Fruit fly (Drosophila melanogaster) whole organism, embryonic: ENCODE results near the gene CG17344.

Experiments
- Awh ChIP-seq: fragments of 200-800 bp; sonication (Bioruptor generic); IDR thresholded peaks from 2 replicates; pipeline ENCODE4, ENCODE4 v1.3.6; 2022; ENCODE audit warnings: missing biosample characterization, missing genetic modification characterization
- Bteb2 ChIP-seq: fragments of 200-800 bp; sonication (Bioruptor generic); optimal IDR thresholded peaks from 2 replicates; lab custom pipeline; 2016; ENCODE audit warnings: missing biosample characterization, missing genetic modification characterization
- CG11696 ChIP-seq: fragments of 200-800 bp; sonication (Bioruptor generic); IDR thresholded peaks from 2 replicates; pipeline ENCODE4 v1.3.6; 2022; ENCODE audit warnings: missing biosample characterization, missing genetic modification characterization
- CG15011 ChIP-seq: fragments of 200-800 bp; sonication (Bioruptor generic); optimal IDR thresholded peaks from 3 replicates; lab custom pipeline; 2018; ENCODE audit warnings: missing biosample characterization, mild to moderate bottlenecking, missing genetic modification characterization
- CG15479 ChIP-seq: fragments of 200-800 bp; sonication (Bioruptor generic); optimal IDR thresholded peaks from 3 replicates; lab custom pipeline; 2019; ENCODE audit warnings: missing biosample characterization, mild to moderate bottlenecking, missing genetic modification characterization, moderate library complexity
- CG17359 ChIP-seq: fragments of 200-800 bp; sonication (Bioruptor generic); optimal IDR thresholded peaks from 3 replicates; lab custom pipeline; 2018; ENCODE audit warnings: missing biosample characterization, mild to moderate bottlenecking, missing genetic modification characterization, moderate library complexity
- CG18619 ChIP-seq: fragments of 200-800 bp; sonication (Bioruptor generic); optimal IDR thresholded peaks from 3 replicates; lab custom pipeline; 2017; ENCODE audit warnings: missing biosample characterization, mild to moderate bottlenecking, missing genetic modification characterization
- CG30403 ChIP-seq: fragments of 200-800 bp; sonication (Bioruptor generic); optimal IDR thresholded peaks from 3 replicates; lab custom pipeline; 2016; ENCODE audit warnings: missing biosample characterization, missing genetic modification characterization
- CG4282 ChIP-seq: fragments of 200-800 bp; sonication (Bioruptor generic); optimal IDR thresholded peaks from 2 replicates; lab custom pipeline; 2016; ENCODE audit warnings: missing biosample characterization, missing genetic modification characterization
- CG4617 ChIP-seq: fragments of 200-800 bp; sonication (Bioruptor generic); optimal IDR thresholded peaks from 3 replicates; lab custom pipeline; 2016; ENCODE audit warnings: missing biosample characterization, missing genetic modification characterization, borderline replicate concordance
- CG5245 ChIP-seq: fragments of 200-800 bp; sonication (Bioruptor generic); optimal IDR thresholded peaks from 3 replicates; lab custom pipeline; 2016; ENCODE audit warnings: missing biosample characterization, missing genetic modification characterization
- CG6175 ChIP-seq: fragments of 200-800 bp; sonication (Bioruptor generic); IDR thresholded peaks from 3 replicates; pipeline ENCODE4 v1.3.6; 2022; ENCODE audit warnings: missing biosample characterization, missing genetic modification characterization
- CG6683 ChIP-seq: fragments of 200-800 bp; sonication (Bioruptor generic); optimal IDR thresholded peaks from 2 replicates; lab custom pipeline; 2017; ENCODE audit warnings: missing biosample characterization, mild to moderate bottlenecking, missing genetic modification characterization, missing genetic modification reagents
- CG9609 ChIP-seq: fragments of 200-800 bp; sonication (Bioruptor generic); optimal IDR thresholded peaks from 3 replicates; lab custom pipeline; 2016; ENCODE audit warnings: missing biosample characterization, missing genetic modification characterization
- CG9797 ChIP-seq: fragments of 200-800 bp; sonication (Bioruptor generic); optimal IDR thresholded peaks from 3 replicates; lab custom pipeline; 2018; ENCODE audit warnings: missing biosample characterization, mild to moderate bottlenecking, missing genetic modification characterization
- CG9932 ChIP-seq: fragments of 200-800 bp; sonication (Bioruptor generic); IDR thresholded peaks from 2 replicates; pipeline ENCODE4 v1.3.6; 2022; ENCODE audit warnings: missing biosample characterization, missing genetic modification characterization
- D19B ChIP-seq: fragments of 200-800 bp; sonication (Bioruptor generic); optimal IDR thresholded peaks from 2 replicates; lab custom pipeline; 2017; ENCODE audit warnings: missing biosample characterization, mild to moderate bottlenecking, missing genetic modification characterization
- Gsc ChIP-seq: fragments of 200-800 bp; sonication (Bioruptor generic); IDR thresholded peaks from 2 replicates; pipeline ENCODE4 v1.3.6; 2022; ENCODE audit warnings: missing biosample characterization, missing genetic modification characterization
- HHEX ChIP-seq: fragments of 200-800 bp; sonication (Bioruptor generic); optimal IDR thresholded peaks from 3 replicates; lab custom pipeline; 2017; ENCODE audit warnings: missing biosample characterization, mild to moderate bottlenecking, missing genetic modification characterization, missing genetic modification reagents
- Hmr ChIP-seq: fragments of 200-800 bp; sonication (Bioruptor generic); optimal IDR thresholded peaks from 3 replicates; lab custom pipeline; 2017; ENCODE audit warnings: mild to moderate bottlenecking, missing biosample characterization, missing genetic modification reagents, missing genetic modification characterization
- Hmx ChIP-seq: fragments of 200-800 bp; sonication (Bioruptor generic); optimal IDR thresholded peaks from 2 replicates; lab custom pipeline; 2016; ENCODE audit warnings: missing biosample characterization, missing genetic modification characterization
- Hr3 ChIP-seq: fragments of 200-800 bp; sonication (Bioruptor generic); optimal IDR thresholded peaks from 3 replicates; lab custom pipeline; 2016; ENCODE audit warnings: missing biosample characterization, missing genetic modification characterization
- Med ChIP-seq: fragments of 200-800 bp; sonication (Bioruptor generic); peaks from one replicate; lab custom pipeline; 2016; ENCODE audit warnings: missing biosample characterization, missing genetic modification characterization, mild to moderate bottlenecking, inconsistent platforms, moderate library complexity
- NFAT ChIP-seq: fragments of 200-800 bp; sonication (Bioruptor generic); IDR thresholded peaks from 2 replicates; pipeline ENCODE4 v1.3.6; 2022; ENCODE audit warnings: missing biosample characterization, missing genetic modification characterization
- NfI ChIP-seq: fragments of 200-800 bp; sonication (Bioruptor generic); optimal IDR thresholded peaks from 3 replicates; lab custom pipeline; 2018; ENCODE audit warnings: missing biosample characterization, mild to moderate bottlenecking, missing genetic modification characterization, moderate library complexity
- Oaz ChIP-seq: fragments of 200-800 bp; sonication (Bioruptor generic); IDR thresholded peaks from 2 replicates; pipeline ENCODE4 v1.3.6; 2022; ENCODE audit warnings: missing biosample characterization, missing genetic modification characterization
- Rfx ChIP-seq: fragments of 200-800 bp; sonication (Bioruptor generic); IDR thresholded peaks from 2 replicates; pipeline ENCODE4 v1.3.6; 2022; ENCODE audit warnings: missing biosample characterization, missing genetic modification characterization
- Six4 ChIP-seq: fragments of 200-800 bp; sonication (Bioruptor generic); optimal IDR thresholded peaks from 2 replicates; lab custom pipeline; 2016; ENCODE audit warnings: missing biosample characterization, missing genetic modification characterization
- Sry-β ChIP-seq: fragments of 200-800 bp; sonication (Bioruptor generic); optimal IDR thresholded peaks from 2 replicates; lab custom pipeline; 2018; ENCODE audit warnings: missing biosample characterization, mild to moderate bottlenecking, missing genetic modification characterization, moderate library complexity
- Trl ChIP-seq, 3 experiments: fragments of >200 bp in 2 of 3; fragments of 200-800 bp in 1 of 3; sonication (Bioruptor generic) in 1 of 3; optimal IDR thresholded peaks; 2 replicates in 1 of 3; 3 replicates in 2 of 3; lab custom pipeline; 2016 to 2017; ENCODE audit warnings: missing biosample characterization in 1 of 3, missing genetic modification characterization in 1 of 3
- Xrp1 ChIP-seq: fragments of 200-800 bp; sonication (Bioruptor generic); IDR thresholded peaks from 2 replicates; pipeline ENCODE4 v1.3.6; 2022; ENCODE audit warnings: missing biosample characterization, missing genetic modification characterization
- ap ChIP-seq: fragments of 200-800 bp; sonication (Bioruptor generic); IDR thresholded peaks from 2 replicates; pipeline ENCODE4 v1.3.6; 2022; ENCODE audit warnings: missing biosample characterization, missing genetic modification characterization
- ash1 ChIP-seq: fragments of 200-800 bp; sonication (Bioruptor generic); optimal IDR thresholded peaks from 2 replicates; lab custom pipeline; 2018; ENCODE audit warnings: missing biosample characterization, mild to moderate bottlenecking, missing genetic modification characterization
- caup ChIP-seq: fragments of 200-800 bp; sonication (Bioruptor generic); optimal IDR thresholded peaks from 3 replicates; lab custom pipeline; 2017; ENCODE audit warnings: missing biosample characterization, mild to moderate bottlenecking, missing genetic modification characterization, moderate library complexity; ENCODE audit not compliant: severe bottlenecking
- corto ChIP-seq: fragments of 200-800 bp; sonication (Bioruptor generic); optimal IDR thresholded peaks from 2 replicates; lab custom pipeline; 2016; ENCODE audit warnings: missing biosample characterization, mild to moderate bottlenecking, missing genetic modification characterization, moderate library complexity
- dmrt99B ChIP-seq: fragments of 200-800 bp; sonication (Bioruptor generic); optimal IDR thresholded peaks from 2 replicates; lab custom pipeline; 2018; ENCODE audit warnings: missing biosample characterization, mild to moderate bottlenecking, missing genetic modification characterization, moderate library complexity
- dysf ChIP-seq: fragments of 200-800 bp; sonication (Bioruptor generic); IDR thresholded peaks from 3 replicates; pipeline ENCODE4 v1.3.6; 2022; ENCODE audit warnings: missing biosample characterization, missing genetic modification characterization
- esg ChIP-seq: fragments of 200-800 bp; sonication (Bioruptor generic); conservative IDR thresholded peaks from 2 replicates; pipeline ENCODE4 v1.3.6; 2022; ENCODE audit warnings: missing biosample characterization, missing genetic modification characterization
- exex ChIP-seq: fragments of 200-800 bp; sonication (Bioruptor generic); optimal IDR thresholded peaks from 4 replicates; lab custom pipeline; 2018; ENCODE audit warnings: missing biosample characterization, mild to moderate bottlenecking, missing genetic modification characterization, moderate library complexity
- gem ChIP-seq: fragments of 200-800 bp; sonication (Bioruptor generic); optimal IDR thresholded peaks from 2 replicates; lab custom pipeline; 2019; ENCODE audit warnings: missing biosample characterization, mild to moderate bottlenecking, missing genetic modification characterization, moderate library complexity
- grau ChIP-seq: fragments of 200-800 bp; optimal IDR thresholded peaks from 3 replicates; lab custom pipeline; 2019; ENCODE audit warnings: missing biosample characterization, mild to moderate bottlenecking, missing genetic modification characterization, moderate library complexity
- gro ChIP-seq: fragments of 200-800 bp; sonication (Bioruptor generic); optimal IDR thresholded peaks from 2 replicates; lab custom pipeline; 2016; ENCODE audit warnings: missing biosample characterization, missing genetic modification characterization
- jigr1 ChIP-seq: fragments of 200-800 bp; sonication (Bioruptor generic); IDR thresholded peaks from 3 replicates; pipeline ENCODE4 v1.3.6; 2022; ENCODE audit warnings: missing biosample characterization, missing genetic modification characterization
- jumu ChIP-seq: fragments of 200-800 bp; sonication (Bioruptor generic); optimal IDR thresholded peaks from 3 replicates; lab custom pipeline; 2016; ENCODE audit warnings: missing biosample characterization, missing genetic modification characterization
- pan ChIP-seq, 4 experiments: fragments of >200 bp in 3 of 4; fragments of 200-800 bp in 1 of 4; sonication (Bioruptor generic) in 1 of 4; optimal IDR thresholded peaks in 3 of 4; IDR thresholded peaks in 1 of 4; 2 replicates each; pipeline versions ENCODE4 v1.3.6 to Lab custom; 2017 to 2022; ENCODE audit warnings: missing biosample characterization in 2 of 4, missing genetic modification characterization in 2 of 4, mixed read lengths in 1 of 4
- peb ChIP-seq: fragments of 200-800 bp; sonication (Bioruptor generic); IDR thresholded peaks from 2 replicates; pipeline ENCODE4 v1.3.6; 2022; ENCODE audit warnings: missing biosample characterization, missing genetic modification characterization
- phol ChIP-seq: fragments of 200-800 bp; sonication (Bioruptor generic); optimal IDR thresholded peaks from 3 replicates; lab custom pipeline; 2018; ENCODE audit warnings: missing biosample characterization, mild to moderate bottlenecking, missing genetic modification characterization, moderate library complexity
- rib ChIP-seq: fragments of 200-800 bp; sonication (Bioruptor generic); IDR thresholded peaks from 2 replicates; pipeline ENCODE4 v1.3.6; 2022; ENCODE audit warnings: missing biosample characterization, missing genetic modification characterization
- sens ChIP-seq: fragments of 200-800 bp; sonication (Bioruptor generic); peaks from one replicate; lab custom pipeline; 2016; ENCODE audit warnings: missing biosample characterization, missing genetic modification characterization
- shn ChIP-seq: fragments of 200-800 bp; sonication (Bioruptor generic); optimal IDR thresholded peaks from 3 replicates; lab custom pipeline; 2016; ENCODE audit warnings: missing biosample characterization, missing genetic modification characterization
- so ChIP-seq: fragments of 200-800 bp; sonication (Bioruptor generic); IDR thresholded peaks from 3 replicates; pipeline ENCODE4 v1.3.6; 2022; ENCODE audit warnings: missing biosample characterization, missing genetic modification characterization

The CG17344 gene

dm6 chr2L:19140984-19141262 lies 39.1 kb downstream of the CG17344 start (continued):
- no peak for TF ChIP-seq jigr1
- TF ChIP-seq Hmx (GFP tag; lab: Kevin White, UChicago) = no peak
- peak; percentile 5 for TF ChIP-seq NfI
- peak; percentile 53 for TF ChIP-seq gro (GFP tag; lab: Kevin White, UChicago)
- TF ChIP-seq ap (GFP tag; lab: Robert Waterston, UW) = no peak
- TF ChIP-seq CG15011 (GFP tag; lab: Kevin White, UChicago) = no peak
- peak; percentile 90 for TF ChIP-seq grau (tag; lab: Kevin White, UChicago)
- TF ChIP-seq CG11696 (GFP tag; lab: Robert Waterston, UW) = 0 out of 2 replicates have a peak, but pooled peaks have one; percentile 40
- TF ChIP-seq so (GFP tag; lab: Robert Waterston, UW) = 0 out of 3 replicates have a peak, but pooled peaks have one; percentile 26
- TF ChIP-seq Hmr (GFP tag; lab: Kevin White, UChicago) = peak; percentile 52
- no peak for TF ChIP-seq CG15479 (GFP tag; lab: Kevin White, UChicago)
- TF ChIP-seq Med (GFP tag; lab: Kevin White, UChicago) = peak; percentile 91
- TF ChIP-seq dysf (GFP tag; lab: Robert Waterston, UW) = peak; percentile 53
- no peak for TF ChIP-seq Trl (optimal IDR thresholded peaks at IDR 0.05; lab: Kevin White, UChicago)
- no peak for TF ChIP-seq Trl (GFP tag; optimal IDR thresholded peaks at IDR 0.05; lab: Kevin White, UChicago)
- TF ChIP-seq Six4 (GFP tag; lab: Kevin White, UChicago) = no peak
- TF ChIP-seq phol (tag; lab: Kevin White, UChicago) = peak; percentile 13
- TF ChIP-seq gem = peak; percentile 54
- TF ChIP-seq pan (optimal IDR thresholded peaks at IDR 0.05; lab: Kevin White, UChicago) = no peak
- peak in 1 of 2 experiments; percentile 40 for TF ChIP-seq pan (GFP tag; optimal IDR thresholded peaks at IDR 0.05 in 1 of 2, IDR thresholded peaks at IDR 0.05 in 1 of 2)
- TF ChIP-seq CG17359 (tag; lab: Kevin White, UChicago) = peak; percentile 15
- TF ChIP-seq dmrt99B (tag; lab: Kevin White, UChicago) = peak; percentile 19
- TF ChIP-seq Hr3 (GFP tag; lab: Kevin White, UChicago) = peak; percentile 2
- TF ChIP-seq CG18619 (GFP tag; lab: Kevin White, UChicago) = peak; percentile 40
- TF ChIP-seq jumu (GFP tag; lab: Kevin White, UChicago) = no peak
- no peak for TF ChIP-seq ash1 (GFP tag; lab: Kevin White, UChicago)
- TF ChIP-seq Oaz (GFP tag; lab: Robert Waterston, UW) = no peak
- TF ChIP-seq CG9609 (GFP tag; lab: Kevin White, UChicago) = peak; percentile 5
- TF ChIP-seq CG4282 (GFP tag; lab: Kevin White, UChicago) = no peak
- TF ChIP-seq Bteb2 = no peak
- TF ChIP-seq peb (GFP tag; lab: Robert Waterston, UW) = no peak
- TF ChIP-seq CG30403 (GFP tag; lab: Kevin White, UChicago) = peak; percentile 18
- TF ChIP-seq CG9932 = peak; percentile 78
- no peak for TF ChIP-seq CG6175 (GFP tag; lab: Robert Waterston, UW)
- TF ChIP-seq CG9797 (GFP tag; lab: Kevin White, UChicago) = no peak
- peak; percentile 56 for TF ChIP-seq caup (GFP tag; lab: Kevin White, UChicago)
- peak; percentile 50 for TF ChIP-seq sens
- TF ChIP-seq Rfx = peak; percentile 65
- peak; percentile 12 for TF ChIP-seq CG6683 (GFP tag; lab: Kevin White, UChicago)
- TF ChIP-seq CG5245 = peak; percentile 37
- TF ChIP-seq rib (GFP tag; lab: Robert Waterston, UW) = 0 out of 2 replicates have a peak, but pooled peaks have one; percentile 27
- peak; percentile 19 for TF ChIP-seq D19B
- no peak for TF ChIP-seq Sry-β
- TF ChIP-seq Xrp1 (GFP tag; lab: Robert Waterston, UW) = peak; percentile 26; the same call in 1 of the 2 replicates
- TF ChIP-seq shn (GFP tag; lab: Kevin White, UChicago) = no peak
- no peak for TF ChIP-seq corto
- peak; percentile 27; the same call in 1 of the 2 replicates for TF ChIP-seq esg (GFP tag; lab: Robert Waterston, UW)
- no peak for TF ChIP-seq Gsc (GFP tag; lab: Robert Waterston, UW)
- no peak for TF ChIP-seq exex
- peak; percentile 8; the same call in 1 of the 2 replicates for TF ChIP-seq NFAT
- no peak for TF ChIP-seq Awh
- no peak for TF ChIP-seq CG4617 (GFP tag; lab: Kevin White, UChicago)
- no peak for TF ChIP-seq HHEX (GFP tag; lab: Kevin White, UChicago)
